Worm (Caenorhabditis elegans): Measurements from ENCODE around the gene srw-13.

srw-13 gene

ce11 chrV:15235661-15236060, 3.4 kb downstream of the srw-13 start, which contains the start of gene nhr-164:
nhr-164 (minus strand) TSS chrV:15235761.
- TF ChIP-seq M03D4.4 (tag; optimal IDR thresholded peaks at IDR 0.05) (no peak), nhr-28 (tag; optimal IDR thresholded peaks at IDR 0.05) (no peak), elt-3 (tag; optimal IDR thresholded peaks at IDR 0.05) (no peak), blmp-1 (tag; optimal IDR thresholded peaks at IDR 0.05) (no peak)

DNA sequence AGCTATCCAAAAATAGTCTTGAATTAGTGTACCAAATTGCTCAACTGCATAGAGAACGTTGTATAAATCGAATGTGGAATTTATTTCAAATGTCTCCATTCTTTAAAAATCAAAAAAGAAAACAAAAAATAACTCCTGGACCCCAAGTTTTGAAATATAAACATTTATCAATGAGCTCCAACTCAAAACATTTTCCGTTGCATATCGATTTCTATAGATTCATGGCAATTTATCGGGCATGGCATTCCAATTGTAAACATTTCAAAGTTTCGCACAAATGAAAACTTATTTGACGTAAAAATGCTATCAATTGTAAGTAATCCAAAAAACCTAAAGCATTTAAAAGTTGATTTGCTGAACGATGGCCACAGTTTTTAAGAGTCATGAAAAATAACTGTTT, 6.3 kb downstream of the srw-13 start, which contains the start of gene srw-12:
TSS of gene srw-12 (minus strand) at position 101 of the 400 bp plus-strand sequence.
- TF ChIP-seq elt-3 (tag; optimal IDR thresholded peaks at IDR 0.05) (no peak), nhr-237 (tag; optimal IDR thresholded peaks at IDR 0.05) (no peak), ceh-83 (GFP tag; optimal IDR thresholded peaks at IDR 0.05) (no peak), unc-120 (tag; optimal IDR thresholded peaks at IDR 0.05; ENCODE audit: poor library complexity, severe bottlenecking) (no peak), mep-1 (tag; optimal IDR thresholded peaks at IDR 0.05) (no peak), M03D4.4 (tag; optimal IDR thresholded peaks at IDR 0.05) (no peak), drap-1 (GFP tag; optimal IDR thresholded peaks at IDR 0.05) (no peak), nhr-76 (tag; optimal IDR thresholded peaks at IDR 0.05) (no peak), snpc-4 (tag; optimal IDR thresholded peaks at IDR 0.05) (no peak), tbx-8 (GFP tag; optimal IDR thresholded peaks at IDR 0.05) (no peak)

- TF ChIP-seq snpc-4 (tag; optimal IDR thresholded peaks at IDR 0.05) (no peak), zip-8 (tag; optimal IDR thresholded peaks at IDR 0.05) (no peak), mab-5 (tag; optimal IDR thresholded peaks at IDR 0.05) (no peak), lin-32 (GFP tag; optimal IDR thresholded peaks at IDR 0.05) (no peak), unc-39 (tag; optimal IDR thresholded peaks at IDR 0.05) (no peak), flh-1 (GFP tag; optimal IDR thresholded peaks at IDR 0.05) (no peak), mls-2 (tag; optimal IDR thresholded peaks at IDR 0.05) (no peak), ceh-43 (GFP tag; optimal IDR thresholded peaks at IDR 0.05) (no peak), sem-2 (GFP tag; optimal IDR thresholded peaks at IDR 0.05) (no peak), ceh-39 (tag; optimal IDR thresholded peaks at IDR 0.05) (no peak), nhr-76 (tag; optimal IDR thresholded peaks at IDR 0.05) (no peak), ces-1 (GFP tag; optimal IDR thresholded peaks at IDR 0.05) (no peak)
Measured at ce11 chrV:15240215-15240614, 7.9 kb downstream of the srw-13 start, which contains the start of gene srw-11. srw-11 (minus strand) TSS chrV:15240315.

DNA sequence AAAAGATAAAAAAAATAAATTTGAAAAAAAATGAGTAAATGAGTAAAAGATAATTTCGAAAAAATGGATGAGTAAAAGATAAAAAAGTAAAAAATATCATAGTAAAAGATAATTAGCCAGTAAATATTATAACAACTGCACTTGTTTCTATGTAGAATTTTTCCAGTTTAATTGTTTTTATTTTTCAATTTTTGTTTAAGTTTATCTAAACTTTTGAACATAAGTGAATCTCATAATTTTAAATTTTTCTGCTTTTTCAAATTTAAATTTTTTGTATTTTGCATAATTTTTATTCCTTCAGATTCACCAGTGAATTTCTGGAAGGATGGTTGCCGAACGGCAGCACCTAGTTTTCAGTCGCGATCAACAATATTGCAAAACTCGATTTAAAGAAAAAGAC, 9.0 kb downstream of the srw-13 start, which contains the start of gene chil-12:
TSS of gene chil-12 (plus strand) at position 301 of the 400 bp plus-strand sequence.
- TF ChIP-seq ceh-83 (GFP tag; optimal IDR thresholded peaks at IDR 0.05): no peak
- TF ChIP-seq lin-32 (GFP tag; optimal IDR thresholded peaks at IDR 0.05): no peak
- TF ChIP-seq mep-1 (tag; optimal IDR thresholded peaks at IDR 0.05): no peak
- TF ChIP-seq elt-1 (tag; optimal IDR thresholded peaks at IDR 0.05; ENCODE audit: borderline replicate concordance, insufficient read depth): no peak
- TF ChIP-seq ham-2 (GFP tag; optimal IDR thresholded peaks at IDR 0.05): no peak
- no peak for TF ChIP-seq nhr-237 (tag; optimal IDR thresholded peaks at IDR 0.05)
- no peak for TF ChIP-seq M03D4.4 (tag; optimal IDR thresholded peaks at IDR 0.05)
- no peak for TF ChIP-seq lsy-2 (tag; optimal IDR thresholded peaks at IDR 0.05)
- no peak for TF ChIP-seq bed-3 (GFP tag; optimal IDR thresholded peaks at IDR 0.05)
- no peak for TF ChIP-seq ceh-43 (GFP tag; optimal IDR thresholded peaks at IDR 0.05)
- no peak for TF ChIP-seq flh-1 (GFP tag; optimal IDR thresholded peaks at IDR 0.05)
- TF ChIP-seq snpc-4 (tag; optimal IDR thresholded peaks at IDR 0.05): no peak
- TF ChIP-seq pha-4 (tag; optimal IDR thresholded peaks at IDR 0.05): no peak
- no peak for TF ChIP-seq mab-5 (tag; optimal IDR thresholded peaks at IDR 0.05)

ce11 chrV:15244456-15244855, 12.2 kb downstream of the srw-13 start, which contains the start of gene kin-30:
kin-30 (plus strand) TSS chrV:15244756.
- TF ChIP-seq ztf-11 (tag; optimal IDR thresholded peaks at IDR 0.05) (no peak), sem-2 (GFP tag; optimal IDR thresholded peaks at IDR 0.05) (no peak), mls-2 (tag; optimal IDR thresholded peaks at IDR 0.05) (no peak), mab-5 (tag; optimal IDR thresholded peaks at IDR 0.05) (no peak), lsy-2 (tag; optimal IDR thresholded peaks at IDR 0.05) (no peak), blmp-1 (tag; optimal IDR thresholded peaks at IDR 0.05) (no peak), M03D4.4 (tag; optimal IDR thresholded peaks at IDR 0.05) (no peak), nhr-237 (tag; optimal IDR thresholded peaks at IDR 0.05) (no peak), nhr-12 (tag; optimal IDR thresholded peaks at IDR 0.05) (no peak), ceh-39 (tag; optimal IDR thresholded peaks at IDR 0.05) (no peak), ceh-83 (GFP tag; optimal IDR thresholded peaks at IDR 0.05) (no peak), cnd-1 (tag; optimal IDR thresholded peaks at IDR 0.05) (no peak), ces-1 (GFP tag; optimal IDR thresholded peaks at IDR 0.05) (no peak), sptf-1 (tag; optimal IDR thresholded peaks at IDR 0.05) (no peak), ceh-43 (GFP tag; optimal IDR thresholded peaks at IDR 0.05) (no peak), nhr-28 (tag; optimal IDR thresholded peaks at IDR 0.05) (no peak), bed-3 (GFP tag; optimal IDR thresholded peaks at IDR 0.05) (no peak), elt-3 (tag; optimal IDR thresholded peaks at IDR 0.05) (no peak)

Measured in whole organism, mixed stage, embryonic.